Worm (Caenorhabditis elegans) whole organism, early embryonic: ENCODE measurements around the gene ZK816.1.

Experiments
- B0310.2 ChIP-seq: sonication (generic microtip); optimal IDR thresholded peaks from 2 replicates; lab custom pipeline; 2016; ENCODE audit warnings: mild to moderate bottlenecking, missing genetic modification characterization, missing compliant biosample characterization
- F13C5.2 ChIP-seq: sonication (generic microtip); optimal IDR thresholded peaks from 2 replicates; lab custom pipeline; 2017; ENCODE audit warnings: mild to moderate bottlenecking, missing genetic modification characterization, inconsistent platforms, missing compliant biosample characterization
- aly-1 ChIP-seq: sonication (generic microtip); optimal IDR thresholded peaks from 2 replicates; lab custom pipeline; 2016; ENCODE audit warnings: missing genetic modification characterization, missing compliant biosample characterization
- ama-1 ChIP-seq: fragments of 150-350 bp; optimal IDR thresholded peaks from 2 replicates; lab custom pipeline; 2014
- ceh-13 ChIP-seq: fragments of 200-800 bp; sonication (Bioruptor generic); optimal IDR thresholded peaks from 2 replicates; lab custom pipeline; 2018; ENCODE audit warnings: mild to moderate bottlenecking, missing genetic modification characterization, missing compliant biosample characterization
- ceh-36 ChIP-seq: sonication (generic microtip); optimal IDR thresholded peaks from 2 replicates; lab custom pipeline; 2016; ENCODE audit warnings: missing genetic modification characterization, inconsistent platforms, missing compliant biosample characterization
- ets-7 ChIP-seq: sonication (generic microtip); optimal IDR thresholded peaks from 2 replicates; lab custom pipeline; 2016; ENCODE audit warnings: missing genotype, missing genetic modification characterization, missing compliant biosample characterization
- flt-1 ChIP-seq: fragments of 200-800 bp; sonication (Bioruptor generic); IDR thresholded peaks from 2 replicates; pipeline ENCODE4 v1.3.6; 2022; ENCODE audit warnings: missing genetic modification characterization, missing compliant biosample characterization
- hmbx-1 ChIP-seq: sonication (generic microtip); optimal IDR thresholded peaks from 2 replicates; lab custom pipeline; 2016; ENCODE audit warnings: mild to moderate bottlenecking, missing genetic modification characterization, missing compliant biosample characterization
- hmg-4 ChIP-seq: fragments of 200-800 bp; sonication (Bioruptor generic); optimal IDR thresholded peaks from 2 replicates; lab custom pipeline; 2018; ENCODE audit warnings: mild to moderate bottlenecking, missing genetic modification characterization, missing compliant biosample characterization
- hnd-1 ChIP-seq: sonication (generic microtip); optimal IDR thresholded peaks from 2 replicates; lab custom pipeline; 2016; ENCODE audit warnings: missing genetic modification characterization, missing compliant biosample characterization
- pes-1 ChIP-seq: fragments of 200-800 bp; sonication (Bioruptor generic); IDR thresholded peaks from 2 replicates; pipeline ENCODE4 v1.3.6; 2022; ENCODE audit warnings: missing genetic modification reagents, missing genetic modification characterization, missing compliant biosample characterization
- scrt-1 ChIP-seq: fragments of 200-800 bp; sonication (Bioruptor generic); IDR thresholded peaks from 2 replicates; pipeline ENCODE4 v1.3.6; 2022; ENCODE audit warnings: missing genetic modification characterization, missing compliant biosample characterization
- sea-1 ChIP-seq: fragments of 200-800 bp; sonication (Bioruptor generic); conservative IDR thresholded peaks from 2 replicates; pipeline ENCODE4 v1.3.6; 2022; ENCODE audit warnings: missing genetic modification characterization, missing compliant biosample characterization
- tbx-11 ChIP-seq: fragments of 200-800 bp; sonication (Bioruptor generic); IDR thresholded peaks from 2 replicates; pipeline ENCODE4 v1.3.6; 2022; ENCODE audit warnings: missing genetic modification characterization, missing compliant biosample characterization
- tbx-37 ChIP-seq: fragments of 200-800 bp; sonication (Bioruptor generic); conservative IDR thresholded peaks from 2 replicates; pipeline ENCODE4 v1.3.6; 2022; ENCODE audit warnings: missing genetic modification reagents, missing genetic modification characterization, missing compliant biosample characterization
- tra-4 ChIP-seq: sonication (generic microtip); optimal IDR thresholded peaks from 2 replicates; lab custom pipeline; 2017; ENCODE audit warnings: missing genetic modification characterization, missing compliant biosample characterization

ZK816.1 gene

DNA sequence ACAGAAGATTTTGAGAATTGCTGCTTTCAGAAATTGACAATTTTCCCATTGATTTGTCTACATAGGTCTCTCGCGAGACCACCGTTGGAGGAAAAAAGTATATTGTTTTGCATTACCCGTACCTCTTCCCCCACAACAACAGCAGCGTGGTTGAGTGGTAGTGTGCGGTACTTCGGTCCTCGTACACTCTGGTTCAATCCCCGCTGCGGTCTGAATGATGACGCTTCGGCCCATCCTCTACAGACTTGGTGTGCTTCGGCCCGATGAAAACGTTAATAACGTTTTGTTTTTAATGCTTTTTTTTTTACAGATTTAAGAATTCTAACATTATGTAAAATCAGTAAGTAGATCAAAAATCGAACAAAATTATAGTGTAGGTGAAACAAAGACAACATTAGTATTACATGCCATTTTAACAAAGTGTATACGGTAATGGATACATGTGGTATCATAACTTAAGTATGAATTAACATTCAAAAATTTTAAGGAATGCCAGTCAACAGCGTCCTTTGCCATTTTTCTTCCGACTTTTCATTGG is 3.5 kb upstream of the ZK816.1 start, which contains the start of gene ZK816.3:
Gene ZK816.3 (plus strand): TSS at position 488 of the 538 bp plus-strand sequence.
- TF ChIP-seq tbx-11 (GFP tag; lab: Robert Waterston, UW) (peak; percentile 89), hmbx-1 (peak; percentile 23), ceh-36 (tag; lab: Kevin White, UChicago) (peak; percentile 83), aly-1 (tag; lab: Kevin White, UChicago) (peak; percentile 82), tbx-37 (GFP tag; lab: Robert Waterston, UW) (peak; percentile 72), pes-1 (GFP tag; lab: Robert Waterston, UW) (peak; percentile 89), flt-1 (GFP tag; lab: Robert Waterston, UW) (peak; percentile 87), hnd-1 (tag; lab: Kevin White, UChicago) (peak; percentile 60), ets-7 (tag; lab: Kevin White, UChicago) (peak; percentile 41), scrt-1 (GFP tag; lab: Robert Waterston, UW) (peak; percentile 91), ama-1 (lab: Kevin White, UChicago) (no peak), sea-1 (peak; percentile 90), hmg-4 (GFP tag; lab: Kevin White, UChicago) (peak; percentile 83), B0310.2 (tag; lab: Kevin White, UChicago) (peak; percentile 69), tra-4 (tag; lab: Kevin White, UChicago) (peak; percentile 29), ceh-13 (GFP tag; lab: Kevin White, UChicago) (peak; percentile 68), F13C5.2 (peak; percentile 74)

DNA sequence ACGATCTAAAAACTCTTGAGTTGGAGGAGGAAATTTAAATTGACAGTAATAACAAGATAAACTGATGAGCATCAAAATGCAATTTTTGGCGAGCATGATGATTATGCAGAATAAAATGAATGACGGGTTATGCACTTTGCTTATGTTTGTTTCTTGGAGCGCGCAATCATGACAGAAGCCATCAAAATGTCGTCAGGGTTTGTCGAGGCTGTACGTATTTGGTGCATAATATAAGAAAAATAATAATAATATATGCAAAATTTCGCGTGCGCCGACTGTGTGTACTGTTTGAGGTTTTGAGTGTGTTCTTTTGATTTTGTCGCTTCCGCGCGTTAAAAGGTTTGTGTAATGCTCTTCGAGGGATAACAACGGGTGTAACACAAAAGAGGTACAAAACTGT is 1.2 kb upstream of the ZK816.1 start, which contains the start of gene nspg-4:
Gene nspg-4 (minus strand): TSS at position 101 of the 400 bp plus-strand sequence.
- no peak for TF ChIP-seq hmbx-1
- TF ChIP-seq ceh-36 (tag; lab: Kevin White, UChicago): no peak
- TF ChIP-seq scrt-1 (GFP tag; lab: Robert Waterston, UW): no peak
- TF ChIP-seq hnd-1 (tag; lab: Kevin White, UChicago): no peak
- TF ChIP-seq aly-1 (tag; lab: Kevin White, UChicago): no peak
- no peak for TF ChIP-seq ets-7 (tag; lab: Kevin White, UChicago)
- no peak for TF ChIP-seq tra-4 (tag; lab: Kevin White, UChicago)
- no peak for TF ChIP-seq F13C5.2
- TF ChIP-seq tbx-11 (GFP tag; lab: Robert Waterston, UW): no peak
- TF ChIP-seq sea-1: no peak
- TF ChIP-seq hmg-4 (GFP tag; lab: Kevin White, UChicago): no peak
- no peak for TF ChIP-seq B0310.2 (tag; lab: Kevin White, UChicago)

DNA sequence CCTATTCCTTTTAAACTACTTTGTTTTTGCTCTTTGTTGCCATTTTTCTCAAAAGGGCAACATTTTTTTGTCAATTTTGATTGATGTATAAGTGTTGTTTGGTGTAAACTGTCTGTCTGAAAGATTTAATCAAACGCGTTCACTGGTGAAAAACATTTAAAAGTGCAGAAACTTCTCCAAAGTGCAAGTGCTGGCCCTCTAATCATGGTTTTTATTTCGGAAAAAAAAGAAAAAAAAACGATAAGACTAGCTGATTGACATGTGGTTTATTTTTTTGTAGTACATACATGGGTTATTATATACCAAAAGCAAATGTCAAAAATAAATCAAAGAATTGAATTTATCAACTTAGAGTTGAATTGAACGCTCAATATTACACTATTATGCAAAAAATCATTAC is 10.9 kb downstream of the ZK816.1 start, which contains the start of gene dhs-26:
Gene dhs-26 (minus strand): TSS at position 116 of the 400 bp plus-strand sequence.
- TF ChIP-seq hmbx-1 (no peak), tbx-11 (GFP tag; lab: Robert Waterston, UW) (no peak), sea-1 (no peak), F13C5.2 (no peak), ets-7 (tag; lab: Kevin White, UChicago) (no peak), scrt-1 (GFP tag; lab: Robert Waterston, UW) (no peak), flt-1 (GFP tag; lab: Robert Waterston, UW) (no peak), ceh-13 (GFP tag; lab: Kevin White, UChicago) (no peak), B0310.2 (tag; lab: Kevin White, UChicago) (no peak), tra-4 (tag; lab: Kevin White, UChicago) (no peak), hnd-1 (tag; lab: Kevin White, UChicago) (no peak), aly-1 (tag; lab: Kevin White, UChicago) (no peak), pes-1 (GFP tag; lab: Robert Waterston, UW) (no peak)

DNA sequence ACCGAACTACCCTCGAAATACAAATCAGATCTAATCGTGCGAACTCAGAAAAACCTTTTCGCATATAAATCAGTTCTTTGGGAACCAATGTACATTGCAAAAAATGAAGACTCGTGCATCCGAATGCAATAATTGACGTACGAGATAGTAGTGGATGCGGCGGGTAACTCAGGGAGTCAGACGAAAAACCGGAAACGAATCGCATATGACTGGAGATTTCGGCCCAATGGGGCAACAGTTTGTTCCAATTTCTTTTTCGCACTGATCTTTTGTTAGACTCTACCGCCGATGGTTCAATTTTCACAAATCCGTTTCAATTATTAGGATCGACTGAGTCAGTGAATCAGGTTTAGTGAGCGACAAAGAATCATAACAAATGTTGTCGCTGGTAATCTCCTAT is 15.3 kb downstream of the ZK816.1 start:
- no peak for TF ChIP-seq hmg-4 (GFP tag; lab: Kevin White, UChicago)
- no peak for TF ChIP-seq ets-7 (tag; lab: Kevin White, UChicago)
- no peak for TF ChIP-seq flt-1 (GFP tag; lab: Robert Waterston, UW)
- no peak for TF ChIP-seq ceh-13 (GFP tag; lab: Kevin White, UChicago)
- TF ChIP-seq tbx-11 (GFP tag; lab: Robert Waterston, UW): no peak
- TF ChIP-seq aly-1 (tag; lab: Kevin White, UChicago): no peak
- TF ChIP-seq tbx-37 (GFP tag; lab: Robert Waterston, UW): no peak
- no peak for TF ChIP-seq B0310.2 (tag; lab: Kevin White, UChicago)
- no peak for TF ChIP-seq hmbx-1
- no peak for TF ChIP-seq ama-1 (lab: Kevin White, UChicago)
- TF ChIP-seq F13C5.2: no peak

DNA sequence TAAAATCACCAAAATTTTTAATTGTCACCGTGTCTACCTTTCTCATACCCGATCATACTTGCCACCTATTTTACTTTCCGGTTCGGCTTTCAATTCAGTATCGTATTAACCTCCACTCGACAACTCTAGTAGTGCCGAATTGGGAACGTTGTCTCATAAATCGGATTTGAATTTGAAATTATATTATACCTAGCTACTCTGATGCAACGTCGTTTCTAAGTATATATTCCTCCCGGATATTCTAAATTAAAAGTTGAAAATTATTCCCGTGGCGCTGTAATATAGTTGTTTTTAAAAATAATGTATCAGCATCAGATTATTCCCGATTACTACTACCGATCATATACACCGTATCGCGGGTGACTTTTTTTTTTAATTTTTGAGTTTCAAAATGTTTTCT is 17.1 kb downstream of the ZK816.1 start, which contains the start of gene ZK563.2:
Gene ZK563.2 (plus strand): TSS at position 301 of the 400 bp plus-strand sequence.
- TF ChIP-seq B0310.2 (tag; lab: Kevin White, UChicago) (no peak), ets-7 (tag; lab: Kevin White, UChicago) (no peak), ama-1 (lab: Kevin White, UChicago) (no peak), scrt-1 (GFP tag; lab: Robert Waterston, UW) (no peak), ceh-13 (GFP tag; lab: Kevin White, UChicago) (no peak), flt-1 (GFP tag; lab: Robert Waterston, UW) (no peak), hmg-4 (GFP tag; lab: Kevin White, UChicago) (no peak), tra-4 (tag; lab: Kevin White, UChicago) (no peak), tbx-37 (GFP tag; lab: Robert Waterston, UW) (no peak), tbx-11 (GFP tag; lab: Robert Waterston, UW) (no peak), hmbx-1 (no peak), pes-1 (GFP tag; lab: Robert Waterston, UW) (no peak), F13C5.2 (no peak), hnd-1 (tag; lab: Kevin White, UChicago) (no peak), sea-1 (no peak), ceh-36 (tag; lab: Kevin White, UChicago) (no peak), aly-1 (tag; lab: Kevin White, UChicago) (no peak)

DNA sequence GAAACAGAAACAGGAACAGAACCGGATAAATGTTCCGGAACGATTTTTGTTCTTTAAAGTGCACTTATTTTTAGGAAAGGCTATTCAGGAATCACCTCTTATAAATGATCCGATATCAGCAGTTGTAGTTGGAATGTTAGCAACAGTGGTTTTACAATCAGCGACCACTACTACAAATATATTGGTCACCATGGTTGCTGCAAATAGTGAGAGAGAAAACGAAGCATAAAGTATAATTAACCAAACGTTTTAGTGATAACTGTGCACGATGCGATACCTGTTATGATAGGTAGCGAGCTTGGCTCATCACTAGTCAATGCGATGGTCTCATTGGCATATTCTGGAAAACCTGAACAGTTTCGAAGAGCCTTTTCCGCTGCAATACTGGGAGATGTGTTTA is 17.9 kb downstream of the ZK816.1 start:
- TF ChIP-seq ets-7 (tag; lab: Kevin White, UChicago) (no peak), ceh-13 (GFP tag; lab: Kevin White, UChicago) (no peak), sea-1 (no peak), hnd-1 (tag; lab: Kevin White, UChicago) (no peak), hmbx-1 (no peak), pes-1 (GFP tag; lab: Robert Waterston, UW) (no peak), tbx-11 (GFP tag; lab: Robert Waterston, UW) (no peak), B0310.2 (tag; lab: Kevin White, UChicago) (no peak), scrt-1 (GFP tag; lab: Robert Waterston, UW) (no peak), ceh-36 (tag; lab: Kevin White, UChicago) (no peak), aly-1 (tag; lab: Kevin White, UChicago) (no peak)
